Worm (Caenorhabditis elegans): ENCODE results near the gene F44E7.5.
A peak's percentile ranks its signal among the peaks of the same experiment; 100 is the strongest.
"Not testable (repeated sequence)": the region's sequence is repeated elsewhere in the genome, so short reads cannot be mapped to it uniquely, and the experiment has no call there.

- not testable (repeated sequence) for TF ChIP-seq skn-1 (tag; optimal IDR thresholded peaks at IDR 0.05)
- TF ChIP-seq nhr-42 (GFP tag; IDR thresholded peaks at IDR 0.05): 0 out of 2 replicates have a peak, but pooled peaks have one; percentile 18
Observed at ce11 chrV:5778216-5778615, 2.5 kb downstream of the F44E7.5 start.

All from whole organism, L4 larva.